Worm (Caenorhabditis elegans): ENCODE data around the gene K07B1.7.
A peak's percentile ranks its signal among the peaks of the same experiment; 100 is the strongest.

- no peak for TF ChIP-seq mes-4 (tag; optimal IDR thresholded peaks at IDR 0.05)
- TF ChIP-seq unc-62 (GFP tag; optimal IDR thresholded peaks at IDR 0.05): no peak
- no peak for TF ChIP-seq mxl-1 (tag; optimal IDR thresholded peaks at IDR 0.05)
- TF ChIP-seq egl-18 (GFP tag; IDR thresholded peaks at IDR 0.05): no peak
- TF ChIP-seq lin-54 (GFP tag; optimal IDR thresholded peaks at IDR 0.05): peak; percentile 87
- no peak for TF ChIP-seq unc-130 (GFP tag; optimal IDR thresholded peaks at IDR 0.05)
- no peak for TF ChIP-seq hmg-1.2 (GFP tag; IDR thresholded peaks at IDR 0.05)
- no peak for TF ChIP-seq lir-1 (GFP tag; conservative IDR thresholded peaks at IDR 0.05)
- no peak for TF ChIP-seq atf-7 (tag; optimal IDR thresholded peaks at IDR 0.05)
- TF ChIP-seq madf-10 (tag; optimal IDR thresholded peaks at IDR 0.05): no peak
Observed at ce11 chrV:9346804-9347203, at the start of gene K07B1.7, which contains the start of gene try-5.

All from whole organism, young adult.